Worm (Caenorhabditis elegans) whole organism, mixed stage, embryonic: ENCODE data around the gene C36A4.10.

Source experiments
- M03D4.4 ChIP-seq: sonication (generic microtip); optimal IDR thresholded peaks from 2 replicates; lab custom pipeline; 2017; ENCODE audit warnings: mild to moderate bottlenecking, missing genetic modification characterization, missing compliant biosample characterization
- blmp-1 ChIP-seq: fragments of 150-350 bp; optimal IDR thresholded peaks from 2 replicates; lab custom pipeline; 2014; ENCODE audit warnings: missing biosample characterization, missing genetic modification characterization
- lin-13 ChIP-seq: fragments of 150-350 bp; optimal IDR thresholded peaks from 2 replicates; lab custom pipeline; 2014; ENCODE audit warnings: missing biosample characterization, missing genetic modification characterization
- nhr-28 ChIP-seq: fragments of 150-350 bp; optimal IDR thresholded peaks from 2 replicates; lab custom pipeline; 2014; ENCODE audit warnings: missing biosample characterization, missing genetic modification characterization
- nhr-76 ChIP-seq: sonication (generic microtip); optimal IDR thresholded peaks from 2 replicates; lab custom pipeline; 2017; ENCODE audit warnings: missing biosample characterization, missing genetic modification characterization
- snpc-4 ChIP-seq: fragments of 150-350 bp; optimal IDR thresholded peaks from 2 replicates; lab custom pipeline; 2014; ENCODE audit warnings: missing biosample characterization, missing genetic modification characterization
- sptf-1 ChIP-seq: sonication (generic microtip); optimal IDR thresholded peaks from 2 replicates; lab custom pipeline; 2017; ENCODE audit warnings: mild to moderate bottlenecking, missing genetic modification characterization, moderate library complexity, missing compliant biosample characterization
- unc-62 ChIP-seq: fragments of 150-350 bp; optimal IDR thresholded peaks from 2 replicates; lab custom pipeline; 2014; ENCODE audit warnings: missing biosample characterization, missing genetic modification reagents, missing genetic modification characterization
- ztf-11 ChIP-seq: fragments of 150-350 bp; optimal IDR thresholded peaks from 2 replicates; lab custom pipeline; 2014; ENCODE audit warnings: missing biosample characterization, missing genetic modification characterization

DNA sequence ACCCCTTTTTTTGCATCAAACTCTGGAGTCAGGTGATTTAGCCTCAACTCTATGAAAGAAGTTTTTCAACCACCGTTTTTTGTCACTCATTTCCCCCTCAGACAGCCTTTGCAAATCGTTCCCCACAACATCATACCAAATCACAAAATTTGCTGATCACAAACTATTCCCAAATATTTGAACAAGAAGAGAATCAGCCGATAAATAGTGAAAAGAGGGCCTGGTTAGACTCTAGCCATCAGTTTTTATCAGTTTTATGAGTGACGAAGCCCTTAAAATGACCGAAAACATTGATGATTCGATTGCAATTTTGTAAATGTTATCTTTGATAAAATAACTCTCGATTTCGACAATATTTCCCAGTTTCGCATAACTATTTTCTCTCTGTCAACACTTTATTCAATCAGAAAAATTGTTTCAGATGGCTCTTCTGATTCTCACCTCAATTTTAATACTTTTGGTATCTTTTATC is 3.6 kb upstream of the C36A4.10 start, which contains the start of gene cyp-25A2:
- no peak for TF ChIP-seq lin-13 (tag; lab: Kevin White, UChicago)
- no peak for TF ChIP-seq sptf-1 (tag; lab: Kevin White, UChicago)
- no peak for TF ChIP-seq nhr-28 (tag; lab: Kevin White, UChicago)
- TF ChIP-seq nhr-76 (tag; lab: Kevin White, UChicago): no peak
- no peak for TF ChIP-seq unc-62 (GFP tag; lab: Kevin White, UChicago)
- no peak for TF ChIP-seq ztf-11 (tag; lab: Kevin White, UChicago)
- TF ChIP-seq snpc-4 (tag; lab: Kevin White, UChicago): no peak
- TF ChIP-seq M03D4.4 (tag; lab: Kevin White, UChicago): no peak
- no peak for TF ChIP-seq blmp-1 (tag; lab: Kevin White, UChicago)
